Fruit fly (Drosophila melanogaster) whole organism, wandering third instar larva: ENCODE data around the gene CG34309.

Experiments used
- Abd-B ChIP-seq: fragments of >200 bp; optimal IDR thresholded peaks from 2 replicates; lab custom pipeline; 2017; ENCODE audit warnings: missing biosample characterization, missing genetic modification characterization
- CG9705 ChIP-seq: fragments of 200-800 bp; sonication (Bioruptor generic); optimal IDR thresholded peaks from 2 replicates; lab custom pipeline; 2018; ENCODE audit warnings: missing biosample characterization, mild to moderate bottlenecking, missing genetic modification characterization
- CrebA ChIP-seq: fragments of 200-800 bp; sonication (Bioruptor generic); optimal IDR thresholded peaks from 2 replicates; lab custom pipeline; 2016; ENCODE audit warnings: missing biosample characterization, mild to moderate bottlenecking, missing genetic modification characterization, borderline replicate concordance
- Dfd ChIP-seq: fragments of >200 bp; optimal IDR thresholded peaks from 2 replicates; lab custom pipeline; 2017; ENCODE audit warnings: missing biosample characterization, missing genetic modification characterization
- Dif ChIP-seq: fragments of 200-275, 200-300 bp; sonication (Bioruptor generic); optimal IDR thresholded peaks from 2 replicates; lab custom pipeline; 2018; ENCODE audit warnings: missing biosample characterization, missing genetic modification characterization; ENCODE audit not compliant: partially characterized antibody
- GATAd ChIP-seq: sonication (Bioruptor generic); optimal IDR thresholded peaks from 2 replicates; lab custom pipeline; 2016; ENCODE audit warnings: missing biosample characterization, missing genetic modification characterization
- HLH106 ChIP-seq: fragments of 200-800 bp; optimal IDR thresholded peaks from 3 replicates; lab custom pipeline; 2019; ENCODE audit warnings: missing biosample characterization, mild to moderate bottlenecking, missing genetic modification characterization, moderate library complexity
- Hr78 ChIP-seq: fragments of >200 bp; optimal IDR thresholded peaks from 2 replicates; lab custom pipeline; 2017; ENCODE audit warnings: missing biosample characterization, missing genetic modification characterization
- Hr83 ChIP-seq: fragments of 200-300 bp; sonication (Bioruptor generic); optimal IDR thresholded peaks from 2 replicates; lab custom pipeline; 2016; ENCODE audit warnings: missing biosample characterization, mild to moderate bottlenecking, missing genetic modification characterization, moderate library complexity; ENCODE audit not compliant: poor library complexity, severe bottlenecking
- Mio ChIP-seq: sonication (Bioruptor generic); optimal IDR thresholded peaks from 2 replicates; lab custom pipeline; 2016; ENCODE audit warnings: missing biosample characterization, missing genetic modification characterization
- Myc ChIP-seq: fragments of >200 bp; optimal IDR thresholded peaks from 2 replicates; lab custom pipeline; 2017
- N ChIP-seq: fragments of >200 bp; optimal IDR thresholded peaks from 2 replicates; lab custom pipeline; 2018; ENCODE audit warnings: missing biosample characterization, missing external identifiers, missing genetic modification characterization
- OdsH ChIP-seq: fragments of 200-800 bp; sonication (Bioruptor generic); optimal IDR thresholded peaks from 2 replicates; lab custom pipeline; 2016; ENCODE audit warnings: missing biosample characterization, mild to moderate bottlenecking, missing genetic modification characterization
- Rel ChIP-seq, 2 experiments: fragments of 200-800 bp; sonication (Bioruptor generic) in 1 of 2; optimal IDR thresholded peaks; 2 replicates in 1 of 2; 3 replicates in 1 of 2; lab custom pipeline; 2016 to 2019; ENCODE audit warnings: mild to moderate bottlenecking in 2 of 2, missing biosample characterization in 2 of 2, missing genetic modification characterization in 2 of 2, moderate library complexity in 1 of 2
- Sp1 ChIP-seq: fragments of 200-800 bp; sonication (Bioruptor generic); optimal IDR thresholded peaks from 3 replicates; lab custom pipeline; 2019; ENCODE audit warnings: missing biosample characterization, mild to moderate bottlenecking, missing genetic modification characterization, moderate library complexity
- Vsx2 ChIP-seq: fragments of 200-300, 225-300 bp; sonication (Bioruptor generic); optimal IDR thresholded peaks from 2 replicates; lab custom pipeline; 2018; ENCODE audit warnings: missing biosample characterization, missing genetic modification characterization; ENCODE audit not compliant: partially characterized antibody
- br ChIP-seq: fragments of 200-800 bp; sonication (Bioruptor generic); optimal IDR thresholded peaks from 2 replicates; lab custom pipeline; 2016; ENCODE audit warnings: missing biosample characterization, missing genetic modification characterization
- brk ChIP-seq: fragments of 200-800 bp; sonication (Bioruptor generic); optimal IDR thresholded peaks from 2 replicates; lab custom pipeline; 2016; ENCODE audit warnings: missing biosample characterization, mild to moderate bottlenecking, missing genetic modification characterization
- dl ChIP-seq, 2 experiments: fragments of 175-275, 200-275 bp in 1 of 2; fragments of 200-275 bp in 1 of 2; sonication (Bioruptor generic); optimal IDR thresholded peaks; lab custom pipeline; 2018; ENCODE audit warnings: mild to moderate bottlenecking in 2 of 2, missing biosample characterization in 2 of 2, missing genetic modification characterization in 2 of 2, moderate library complexity in 2 of 2; ENCODE audit not compliant: partially characterized antibody in 2 of 2, insufficient read depth in 1 of 2
- dsf ChIP-seq: sonication (Bioruptor generic); optimal IDR thresholded peaks from 2 replicates; lab custom pipeline; 2016; ENCODE audit warnings: missing biosample characterization, missing genetic modification characterization, borderline replicate concordance
- ey ChIP-seq: fragments of 200-800 bp; sonication (Bioruptor generic); optimal IDR thresholded peaks from 2 replicates; lab custom pipeline; 2016; ENCODE audit warnings: missing biosample characterization, missing genetic modification characterization
- foxo ChIP-seq, 2 experiments: fragments of 200-800 bp; sonication (Bioruptor generic); optimal IDR thresholded peaks; 2 replicates in 1 of 2; 3 replicates in 1 of 2; lab custom pipeline; 2016 to 2017; ENCODE audit warnings: missing biosample characterization in 2 of 2, missing genetic modification characterization in 2 of 2
- fru ChIP-seq: fragments of 200-800 bp; sonication (Bioruptor generic); optimal IDR thresholded peaks from 3 replicates; lab custom pipeline; 2016; ENCODE audit warnings: missing biosample characterization, mild to moderate bottlenecking, missing genetic modification characterization
- h ChIP-seq: fragments of 200-800 bp; sonication (Bioruptor generic); optimal IDR thresholded peaks from 3 replicates; lab custom pipeline; 2016; ENCODE audit warnings: missing biosample characterization, mild to moderate bottlenecking, missing genetic modification characterization
- pan ChIP-seq: fragments of >200 bp; optimal IDR thresholded peaks from 2 replicates; lab custom pipeline; 2017
- psq ChIP-seq: fragments of 200-800 bp; sonication (Bioruptor generic); optimal IDR thresholded peaks from 3 replicates; lab custom pipeline; 2017; ENCODE audit warnings: missing biosample characterization, mild to moderate bottlenecking, missing genetic modification characterization, moderate library complexity
- rgr ChIP-seq: fragments of 200-800 bp; sonication (Bioruptor generic); optimal IDR thresholded peaks from 3 replicates; lab custom pipeline; 2016; ENCODE audit warnings: missing biosample characterization, mild to moderate bottlenecking, missing genetic modification characterization
- sage ChIP-seq: fragments of 200-800 bp; sonication (Bioruptor generic); optimal IDR thresholded peaks from 2 replicates; lab custom pipeline; 2016; ENCODE audit warnings: missing biosample characterization, mild to moderate bottlenecking, missing genetic modification characterization
- usp ChIP-seq: fragments of >200 bp; optimal IDR thresholded peaks from 2 replicates; lab custom pipeline; 2017; ENCODE audit warnings: missing biosample characterization, missing genetic modification characterization
- woc ChIP-seq: sonication (Bioruptor generic); optimal IDR thresholded peaks from 2 replicates; lab custom pipeline; 2016; ENCODE audit warnings: missing biosample characterization, mild to moderate bottlenecking, missing genetic modification characterization

CG34309 gene

dm6 chr3R:13404841-13405441, 32.5 kb downstream of the CG34309 start, which contains the start of gene yellow-e3:
TSS of gene yellow-e3 (minus strand) at chr3R:13404870.
- TF ChIP-seq br (GFP tag; lab: Kevin White, UChicago): no peak
- TF ChIP-seq h (GFP tag; lab: Kevin White, UChicago): peak; percentile 6

- TF ChIP-seq brk: no peak
- no peak for TF ChIP-seq br (GFP tag; lab: Kevin White, UChicago)
- TF ChIP-seq N (GFP tag; lab: Kevin White, UChicago): no peak
- no peak for TF ChIP-seq Mio
- TF ChIP-seq CG9705 (GFP tag; lab: Kevin White, UChicago): no peak
- no peak for TF ChIP-seq Hr83 (GFP tag; lab: Kevin White, UChicago)
- TF ChIP-seq Hr78 (GFP tag; lab: Kevin White, UChicago): no peak
- TF ChIP-seq dsf (GFP tag; lab: Kevin White, UChicago): no peak
- no peak for TF ChIP-seq foxo (GFP tag; optimal IDR thresholded peaks at IDR 0.05; lab: Kevin White, UChicago)
- TF ChIP-seq CrebA: no peak
- no peak for TF ChIP-seq Myc (lab: Kevin White, UChicago)
- TF ChIP-seq h (GFP tag; lab: Kevin White, UChicago): no peak
- no peak for TF ChIP-seq fru (GFP tag; lab: Kevin White, UChicago)
- no peak for TF ChIP-seq Vsx2 (GFP tag; lab: Kevin White, UChicago)
- no peak for TF ChIP-seq woc
- TF ChIP-seq HLH106 (tag; lab: Kevin White, UChicago): no peak
Observed at dm6 chr3R:13406898-13407297, 34.5 kb downstream of the CG34309 start, which contains the start of gene yellow-e2. TSS of gene yellow-e2 (minus strand) at chr3R:13406998.

DNA sequence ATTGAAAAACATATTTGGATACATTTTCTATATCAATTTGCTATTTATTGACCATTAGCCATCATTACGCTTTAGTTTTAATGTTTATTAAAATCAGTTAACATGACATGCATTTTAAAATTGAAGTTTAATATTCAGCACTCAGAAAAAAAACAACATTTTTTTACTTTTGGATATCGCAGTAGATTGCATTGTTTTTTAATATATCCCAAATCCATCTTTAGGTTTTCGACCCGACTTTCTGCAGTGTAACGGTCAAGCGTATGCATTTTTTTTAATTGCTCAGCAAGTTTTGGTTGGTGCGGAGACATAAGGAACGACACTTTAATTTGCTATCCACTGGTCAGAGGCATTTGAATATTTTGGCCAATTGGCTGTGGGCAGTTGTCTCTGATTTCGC, 40.3 kb downstream of the CG34309 start:
- TF ChIP-seq OdsH (GFP tag; lab: Kevin White, UChicago): no peak
- no peak for TF ChIP-seq Abd-B (GFP tag; lab: Kevin White, UChicago)
- TF ChIP-seq usp (GFP tag; lab: Kevin White, UChicago): no peak
- TF ChIP-seq brk: no peak
- no peak for TF ChIP-seq ey
- no peak for TF ChIP-seq GATAd (GFP tag; lab: Kevin White, UChicago)
- no peak for TF ChIP-seq foxo (GFP tag; optimal IDR thresholded peaks at IDR 0.05; lab: Kevin White, UChicago)
- no peak for TF ChIP-seq psq (GFP tag; lab: Kevin White, UChicago)
- TF ChIP-seq br (GFP tag; lab: Kevin White, UChicago): no peak
- no peak for TF ChIP-seq pan
- no peak for TF ChIP-seq N (GFP tag; lab: Kevin White, UChicago)
- no peak for TF ChIP-seq CrebA
- no peak for TF ChIP-seq Dfd (GFP tag; lab: Kevin White, UChicago)
- TF ChIP-seq fru (GFP tag; lab: Kevin White, UChicago): no peak
- TF ChIP-seq Myc (lab: Kevin White, UChicago): no peak
- TF ChIP-seq Rel (GFP tag; optimal IDR thresholded peaks at IDR 0.05; lab: Kevin White, UChicago): no peak
- TF ChIP-seq Rel (tag; optimal IDR thresholded peaks at IDR 0.05; lab: Kevin White, UChicago): no peak
- no peak for TF ChIP-seq dsf (GFP tag; lab: Kevin White, UChicago)
- no peak for TF ChIP-seq Mio
- TF ChIP-seq CG9705 (GFP tag; lab: Kevin White, UChicago): no peak
- no peak for TF ChIP-seq Hr83 (GFP tag; lab: Kevin White, UChicago)

DNA sequence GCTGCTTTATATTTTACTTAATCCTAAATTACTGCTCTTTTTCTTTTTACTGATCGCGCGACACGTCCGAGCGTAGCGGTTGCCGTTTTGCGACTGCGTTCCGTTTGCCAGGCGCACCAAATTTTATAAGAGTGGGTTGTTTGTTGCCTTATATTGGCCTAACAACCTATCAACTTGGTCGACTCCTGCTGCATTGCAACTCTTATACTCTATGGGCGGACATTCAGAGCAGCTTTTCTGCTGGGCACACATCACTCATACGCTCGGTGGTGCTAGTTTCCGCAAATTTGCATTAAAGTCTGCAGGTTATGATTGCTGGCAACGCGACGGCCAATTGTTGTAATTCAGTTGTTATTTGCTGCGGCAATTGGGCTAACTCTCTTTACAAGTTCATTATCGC, 42.8 kb downstream of the CG34309 start, which contains the start of gene yellow-e:
yellow-e (minus strand) TSS at position 101 of the 400 bp plus-strand sequence.
- TF ChIP-seq woc: no peak

dm6 chr3R:13417067-13417595, 44.7 kb downstream of the CG34309 start:
- TF ChIP-seq Vsx2 (GFP tag; lab: Kevin White, UChicago) (no peak), Hr83 (GFP tag; lab: Kevin White, UChicago) (no peak), pan (no peak), dl (GFP tag; optimal IDR thresholded peaks at IDR 0.05; lab: Kevin White, UChicago; ENCODE audit: insufficient read depth in 1 of 2, partially characterized antibody in 2 of 2) (no peak), foxo (GFP tag; optimal IDR thresholded peaks at IDR 0.05; lab: Kevin White, UChicago) (no peak), Mio (no peak), rgr (no peak), CrebA (no peak), h (GFP tag; lab: Kevin White, UChicago) (no peak), Dif (GFP tag; lab: Kevin White, UChicago) (no peak), Sp1 (GFP tag; lab: Kevin White, UChicago) (no peak), sage (GFP tag; lab: Kevin White, UChicago) (no peak), dsf (GFP tag; lab: Kevin White, UChicago) (no peak)
